Worm (Caenorhabditis elegans): ENCODE results near the gene znfx-1.
A peak's percentile ranks its signal among the peaks of the same experiment; 100 is the strongest.

Gene znfx-1

ce11 chrII:9241610-9242009 is 28.2 kb downstream of the znfx-1 start:
- TF ChIP-seq nhr-21 (tag; optimal IDR thresholded peaks at IDR 0.05) (peak; percentile 22), sma-9 (GFP tag; optimal IDR thresholded peaks at IDR 0.05) (no peak), sma-9 (tag; optimal IDR thresholded peaks at IDR 0.05) (no peak), lin-39 (tag; optimal IDR thresholded peaks at IDR 0.05) (no peak), lin-11 (tag; optimal IDR thresholded peaks at IDR 0.05) (no peak)

- TF ChIP-seq aly-2 (tag; optimal IDR thresholded peaks at IDR 0.05) (no peak), nhr-237 (tag; optimal IDR thresholded peaks at IDR 0.05) (no peak), unc-39 (tag; optimal IDR thresholded peaks at IDR 0.05) (no peak), lin-39 (tag; optimal IDR thresholded peaks at IDR 0.05) (no peak), snpc-4 (tag; optimal IDR thresholded peaks at IDR 0.05) (peak; percentile 5), sem-4 (tag; optimal IDR thresholded peaks at IDR 0.05) (peak; percentile 30), F13H6.1 (tag; optimal IDR thresholded peaks at IDR 0.05) (no peak), nhr-11 (tag; optimal IDR thresholded peaks at IDR 0.05) (no peak), mab-5 (tag; optimal IDR thresholded peaks at IDR 0.05) (peak; percentile 32), lsy-2 (tag; optimal IDR thresholded peaks at IDR 0.05) (peak in 1 of 2 experiments; percentile 78), ztf-11 (tag; optimal IDR thresholded peaks at IDR 0.05) (no peak), nhr-21 (tag; optimal IDR thresholded peaks at IDR 0.05) (peak; percentile 31), peb-1 (tag; optimal IDR thresholded peaks at IDR 0.05) (no peak), nhr-23 (tag; optimal IDR thresholded peaks at IDR 0.05) (no peak), nhr-6 (tag; optimal IDR thresholded peaks at IDR 0.05) (no peak), egl-27 (tag; optimal IDR thresholded peaks at IDR 0.05) (no peak), crh-2 (tag; optimal IDR thresholded peaks at IDR 0.05) (peak; percentile 65), elt-1 (tag; optimal IDR thresholded peaks at IDR 0.05) (no peak), sma-3 (GFP tag; optimal IDR thresholded peaks at IDR 0.05) (no peak), ama-1 (optimal IDR thresholded peaks at IDR 0.05) (peak; percentile 9), unc-55 (GFP tag; optimal IDR thresholded peaks at IDR 0.05) (no peak), lin-11 (tag; optimal IDR thresholded peaks at IDR 0.05) (no peak), Y55F3AM.14 (GFP tag; optimal IDR thresholded peaks at IDR 0.05) (no peak), blmp-1 (tag; optimal IDR thresholded peaks at IDR 0.05; ENCODE audit: insufficient read depth) (no peak), sma-9 (GFP tag; optimal IDR thresholded peaks at IDR 0.05) (no peak), sma-9 (tag; optimal IDR thresholded peaks at IDR 0.05) (no peak), dmd-4 (tag; optimal IDR thresholded peaks at IDR 0.05) (no peak), gmeb-1 (tag; optimal IDR thresholded peaks at IDR 0.05) (peak; percentile 84), C34F6.9 (tag; optimal IDR thresholded peaks at IDR 0.05) (peak; percentile 63), ZK546.5 (tag; optimal IDR thresholded peaks at IDR 0.05) (no peak), elt-3 (tag; optimal IDR thresholded peaks at IDR 0.05) (no peak), nhr-25 (tag; optimal IDR thresholded peaks at IDR 0.05) (peak; percentile 46), unc-62 (GFP tag; optimal IDR thresholded peaks at IDR 0.05) (no peak), lin-13 (GFP tag; optimal IDR thresholded peaks at IDR 0.05) (peak; percentile 35), ceh-16 (tag; optimal IDR thresholded peaks at IDR 0.05) (no peak), nhr-12 (tag; optimal IDR thresholded peaks at IDR 0.05) (no peak), zag-1 (tag; optimal IDR thresholded peaks at IDR 0.05) (no peak), mbf-1 (tag; optimal IDR thresholded peaks at IDR 0.05) (no peak), alr-1 (tag; optimal IDR thresholded peaks at IDR 0.05) (no peak), ztf-1 (GFP tag; conservative IDR thresholded peaks at IDR 0.05) (no peak), R02D3.7 (tag; optimal IDR thresholded peaks at IDR 0.05) (peak; percentile 91), nhr-129 (tag; optimal IDR thresholded peaks at IDR 0.05) (peak; percentile 59), nhr-77 (tag; optimal IDR thresholded peaks at IDR 0.05) (no peak), ztf-4 (tag; optimal IDR thresholded peaks at IDR 0.05) (no peak), fos-1 (tag; optimal IDR thresholded peaks at IDR 0.05) (peak; percentile 5), nhr-10 (tag; optimal IDR thresholded peaks at IDR 0.05) (no peak), mdl-1 (tag; optimal IDR thresholded peaks at IDR 0.05) (no peak), ceh-82 (tag; optimal IDR thresholded peaks at IDR 0.05) (no peak), skn-1 (tag; optimal IDR thresholded peaks at IDR 0.05) (no peak)
Observed at ce11 chrII:9242804-9243203, 29.3 kb downstream of the znfx-1 start.
